Worm (Caenorhabditis elegans) whole organism, L1 larva: ENCODE results near the gene K09C6.9.

Experiments
- C04F5.9 ChIP-seq: sonication (generic microtip); optimal IDR thresholded peaks from 2 replicates; lab custom pipeline; 2016; ENCODE audit warnings: missing genetic modification characterization, missing compliant biosample characterization
- C34B4.2 ChIP-seq: sonication (generic microtip); optimal IDR thresholded peaks from 2 replicates; lab custom pipeline; 2017; ENCODE audit warnings: mild to moderate bottlenecking, missing genetic modification characterization, missing compliant biosample characterization
- Y116A8C.19 ChIP-seq: sonication (generic microtip); optimal IDR thresholded peaks from 2 replicates; lab custom pipeline; 2016; ENCODE audit warnings: missing compliant biosample characterization, missing genetic modification characterization, borderline replicate concordance
- aha-1 ChIP-seq: fragments of 150-350 bp; optimal IDR thresholded peaks from 2 replicates; lab custom pipeline; 2014; ENCODE audit warnings: missing biosample characterization, missing genetic modification characterization
- alr-1 ChIP-seq: fragments of 200-800 bp; sonication (Bioruptor generic); optimal IDR thresholded peaks from 2 replicates; lab custom pipeline; 2018; ENCODE audit warnings: borderline replicate concordance, mild to moderate bottlenecking, missing genetic modification characterization, missing compliant biosample characterization
- ceh-63 ChIP-seq: fragments of 200-800 bp; sonication (Bioruptor generic); optimal IDR thresholded peaks from 2 replicates; lab custom pipeline; 2018; ENCODE audit warnings: mild to moderate bottlenecking, missing genetic modification characterization, missing compliant biosample characterization
- ceh-8 ChIP-seq: fragments of 200-800 bp; sonication (Bioruptor generic); optimal IDR thresholded peaks from 2 replicates; lab custom pipeline; 2018; ENCODE audit warnings: mild to moderate bottlenecking, missing genetic modification characterization, moderate library complexity, missing compliant biosample characterization
- ceh-82 ChIP-seq, 3 experiments: fragments of 150-350 bp in 1 of 3; sonication (generic microtip) in 2 of 3; optimal IDR thresholded peaks; 2 replicates each; lab custom pipeline; 2014 to 2017; ENCODE audit warnings: missing biosample characterization in 3 of 3, missing genetic modification characterization in 3 of 3
- ces-1 ChIP-seq: fragments of 150-350 bp; optimal IDR thresholded peaks from 2 replicates; lab custom pipeline; 2014; ENCODE audit warnings: missing biosample characterization, missing genetic modification reagents, missing genetic modification characterization
- dpl-1 ChIP-seq, 3 experiments: fragments of 150-350 bp in 2 of 3; sonication (generic microtip) in 1 of 3; optimal IDR thresholded peaks; 2 replicates each; lab custom pipeline; 2014 to 2017; ENCODE audit warnings: missing biosample characterization in 3 of 3, missing genetic modification characterization in 3 of 3, missing genetic modification reagents in 3 of 3
- dsc-1 ChIP-seq: sonication (generic microtip); optimal IDR thresholded peaks from 2 replicates; lab custom pipeline; 2016; ENCODE audit warnings: mild to moderate bottlenecking, missing genetic modification characterization, missing compliant biosample characterization
- efl-1 ChIP-seq, 4 experiments: fragments of 150-350 bp; optimal IDR thresholded peaks in 3 of 4; peaks in 1 of 4; 1 replicate in 1 of 4; 2 replicates in 3 of 4; lab custom pipeline; 2014; ENCODE audit warnings: missing biosample characterization in 2 of 4, missing genetic modification characterization in 2 of 4, missing genetic modification reagents in 2 of 4
- ets-5 ChIP-seq: fragments of 200-800 bp; sonication (Bioruptor generic); IDR thresholded peaks from 2 replicates; pipeline ENCODE4 v1.3.6; 2022; ENCODE audit warnings: missing genetic modification characterization, missing compliant biosample characterization
- fkh-10 ChIP-seq: sonication (generic microtip); optimal IDR thresholded peaks from 2 replicates; lab custom pipeline; 2017; ENCODE audit warnings: missing biosample characterization, missing genetic modification reagents, missing genetic modification characterization
- hpl-2 ChIP-seq: fragments of 150-350 bp; optimal IDR thresholded peaks from 2 replicates; lab custom pipeline; 2014; ENCODE audit warnings: missing biosample characterization, missing genetic modification reagents, missing genetic modification characterization
- irx-1 ChIP-seq: sonication (generic microtip); optimal IDR thresholded peaks from 2 replicates; lab custom pipeline; 2016; ENCODE audit warnings: missing genetic modification characterization, missing compliant biosample characterization
- jun-1 ChIP-seq: fragments of 150-350 bp; optimal IDR thresholded peaks from 2 replicates; lab custom pipeline; 2014; ENCODE audit warnings: missing biosample characterization, missing genetic modification reagents, missing genetic modification characterization
- mef-2 ChIP-seq: fragments of 150-350 bp; optimal IDR thresholded peaks from 2 replicates; lab custom pipeline; 2014; ENCODE audit warnings: missing biosample characterization, missing genetic modification characterization
- mep-1 ChIP-seq: fragments of 150-350 bp; optimal IDR thresholded peaks from 2 replicates; lab custom pipeline; 2014; ENCODE audit warnings: missing biosample characterization, missing genetic modification characterization
- nhr-12 ChIP-seq: sonication (generic microtip); optimal IDR thresholded peaks from 2 replicates; lab custom pipeline; 2017; ENCODE audit warnings: missing biosample characterization, missing genetic modification characterization
- nhr-19 ChIP-seq: fragments of 200-800 bp; sonication (Bioruptor generic); conservative IDR thresholded peaks from 2 replicates; pipeline ENCODE4 v1.3.6; 2022; ENCODE audit warnings: missing genetic modification characterization, missing compliant biosample characterization
- nhr-20 ChIP-seq: sonication (generic microtip); optimal IDR thresholded peaks from 2 replicates; lab custom pipeline; 2016; ENCODE audit warnings: mild to moderate bottlenecking, missing genetic modification characterization, missing compliant biosample characterization
- nhr-71 ChIP-seq: sonication (generic microtip); optimal IDR thresholded peaks from 2 replicates; lab custom pipeline; 2016; ENCODE audit warnings: mild to moderate bottlenecking, missing genetic modification characterization, moderate library complexity, missing compliant biosample characterization
- nhr-84 ChIP-seq: sonication (generic microtip); optimal IDR thresholded peaks from 2 replicates; lab custom pipeline; 2017; ENCODE audit warnings: missing biosample characterization, missing genetic modification characterization
- pag-3 ChIP-seq: sonication (generic microtip); optimal IDR thresholded peaks from 2 replicates; lab custom pipeline; 2017; ENCODE audit warnings: missing genetic modification characterization, mild to moderate bottlenecking, missing compliant biosample characterization, antibody characterized with exemption, borderline replicate concordance; ENCODE audit not compliant: insufficient read depth
- pax-3 ChIP-seq: fragments of 200-800 bp; sonication (Bioruptor generic); optimal IDR thresholded peaks from 2 replicates; lab custom pipeline; 2018; ENCODE audit warnings: mild to moderate bottlenecking, missing genetic modification characterization, moderate library complexity, missing compliant biosample characterization
- skn-1 ChIP-seq: fragments of 150-350 bp; optimal IDR thresholded peaks from 2 replicates; lab custom pipeline; 2014; ENCODE audit warnings: missing biosample characterization, missing genetic modification characterization
- snpc-4 ChIP-seq: fragments of 150-350 bp; optimal IDR thresholded peaks from 2 replicates; lab custom pipeline; 2014; ENCODE audit warnings: missing biosample characterization, missing genetic modification characterization
- snu-23 ChIP-seq: sonication (generic microtip); optimal IDR thresholded peaks from 2 replicates; lab custom pipeline; 2016; ENCODE audit warnings: missing genetic modification characterization, missing compliant biosample characterization
- swsn-7 ChIP-seq: sonication (generic microtip); optimal IDR thresholded peaks from 2 replicates; lab custom pipeline; 2016; ENCODE audit warnings: missing genetic modification characterization, missing compliant biosample characterization
- tbx-2 ChIP-seq: sonication (generic microtip); optimal IDR thresholded peaks from 2 replicates; lab custom pipeline; 2016; ENCODE audit warnings: missing genetic modification characterization, missing compliant biosample characterization
- tlp-1 ChIP-seq: fragments of 150-350 bp; optimal IDR thresholded peaks from 2 replicates; lab custom pipeline; 2014; ENCODE audit warnings: missing biosample characterization, missing genetic modification characterization
- unc-30 ChIP-seq: sonication (generic microtip); optimal IDR thresholded peaks from 2 replicates; lab custom pipeline; 2017; ENCODE audit warnings: missing biosample characterization, missing genetic modification characterization
- unc-62 ChIP-seq: fragments of 150-350 bp; optimal IDR thresholded peaks from 2 replicates; lab custom pipeline; 2014; ENCODE audit warnings: missing biosample characterization, missing genetic modification reagents, missing genetic modification characterization
- xbp-1 ChIP-seq: sonication (generic microtip); optimal IDR thresholded peaks from 2 replicates; lab custom pipeline; 2016; ENCODE audit warnings: missing genetic modification characterization, missing compliant biosample characterization
- ztf-4 ChIP-seq: fragments of 150-350 bp; optimal IDR thresholded peaks from 2 replicates; lab custom pipeline; 2014; ENCODE audit warnings: missing biosample characterization, missing genetic modification characterization

The K09C6.9 gene

DNA sequence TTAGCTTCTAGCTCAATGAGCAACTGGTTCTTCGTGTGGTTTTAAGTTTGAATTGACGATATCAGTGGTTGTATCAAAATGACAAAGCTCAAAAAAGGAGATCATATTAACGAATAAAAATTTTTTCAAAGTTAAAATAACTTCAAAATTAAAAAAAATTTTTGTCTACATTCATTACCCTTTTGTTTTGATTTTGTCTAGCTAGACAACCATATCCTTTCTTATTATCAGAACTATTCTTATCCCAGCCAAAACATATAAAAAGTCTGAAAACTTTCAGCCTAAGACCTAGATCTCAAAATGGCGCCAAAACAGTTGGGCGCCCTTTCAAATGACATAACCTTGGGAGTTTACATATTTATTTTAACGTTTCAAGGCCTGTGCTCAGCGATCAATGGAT, 37.7 kb downstream of the K09C6.9 start, which contains the start of gene R13D11.1:
R13D11.1 (plus strand) TSS at position 301 of the 400 bp plus-strand sequence.
- TF ChIP-seq efl-1 (optimal IDR thresholded peaks at IDR 0.05; lab: Kevin White, UChicago) (no peak), efl-1 (GFP tag; optimal IDR thresholded peaks at IDR 0.05 in 1 of 2; lab: Kevin White, UChicago) (no peak), xbp-1 (tag; lab: Kevin White, UChicago) (no peak), nhr-19 (no peak), hpl-2 (GFP tag; lab: Kevin White, UChicago) (no peak), ceh-82 (tag; optimal IDR thresholded peaks at IDR 0.05; lab: Kevin White, UChicago) (no peak), mep-1 (tag; lab: Kevin White, UChicago) (no peak)

DNA sequence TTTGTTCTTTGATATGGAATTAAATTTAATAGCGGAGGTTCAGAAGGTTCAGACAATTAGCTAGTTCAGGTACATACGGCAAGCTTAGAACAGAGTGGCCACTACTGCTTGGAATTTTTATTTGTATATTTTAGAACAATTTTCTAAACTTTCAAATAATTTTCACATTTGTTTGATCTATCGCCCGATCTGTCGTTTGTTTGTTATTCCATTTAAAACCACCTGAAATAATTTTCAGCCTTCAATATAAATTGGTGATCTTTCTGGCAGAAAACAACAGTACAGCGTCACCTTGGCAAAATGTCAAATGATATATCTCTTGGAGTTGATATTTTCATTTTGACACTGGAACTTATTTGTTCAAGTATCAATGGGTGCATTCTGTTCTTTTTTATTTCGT, 40.1 kb downstream of the K09C6.9 start, which contains the start of gene R13D11.3:
R13D11.3 (plus strand) TSS at position 301 of the 400 bp plus-strand sequence.
- TF ChIP-seq ets-5 (GFP tag; lab: Robert Waterston, UW) (no peak), mep-1 (tag; lab: Kevin White, UChicago) (no peak), aha-1 (no peak), jun-1 (tag; lab: Kevin White, UChicago) (no peak), ceh-8 (GFP tag; lab: Kevin White, UChicago) (no peak), xbp-1 (tag; lab: Kevin White, UChicago) (no peak), unc-30 (tag; lab: Kevin White, UChicago) (no peak), mef-2 (tag; lab: Kevin White, UChicago) (no peak), snpc-4 (tag; lab: Kevin White, UChicago) (no peak), tlp-1 (no peak), Y116A8C.19 (no peak)
- TF ChIP-seq, all 84 proteins: peak for 0

DNA sequence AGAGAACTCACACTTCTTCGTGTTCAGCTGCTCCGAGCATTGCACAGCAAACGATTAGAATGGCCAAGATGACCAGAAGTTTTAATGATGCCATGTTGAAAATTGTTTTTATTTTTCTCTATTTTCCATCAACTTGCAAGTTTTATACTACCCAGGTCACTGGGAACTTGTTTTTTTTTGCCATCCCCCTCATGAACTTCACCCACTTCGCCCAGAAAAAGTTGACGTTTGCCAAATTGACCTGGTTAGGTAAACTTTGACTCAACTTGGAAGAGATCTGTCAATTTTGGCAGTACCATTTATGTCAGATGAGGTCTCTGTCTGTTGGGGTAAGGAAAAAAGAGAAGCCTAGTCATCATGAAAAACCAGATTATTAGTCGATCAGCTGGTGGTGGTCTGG, 41.8 kb downstream of the K09C6.9 start, which contains the start of gene R13D11.10:
R13D11.10 (minus strand) TSS at position 101 of the 400 bp plus-strand sequence.
- TF ChIP-seq nhr-71 (tag; lab: Kevin White, UChicago), result no peak
- TF ChIP-seq, all 84 proteins: peak for 0

DNA sequence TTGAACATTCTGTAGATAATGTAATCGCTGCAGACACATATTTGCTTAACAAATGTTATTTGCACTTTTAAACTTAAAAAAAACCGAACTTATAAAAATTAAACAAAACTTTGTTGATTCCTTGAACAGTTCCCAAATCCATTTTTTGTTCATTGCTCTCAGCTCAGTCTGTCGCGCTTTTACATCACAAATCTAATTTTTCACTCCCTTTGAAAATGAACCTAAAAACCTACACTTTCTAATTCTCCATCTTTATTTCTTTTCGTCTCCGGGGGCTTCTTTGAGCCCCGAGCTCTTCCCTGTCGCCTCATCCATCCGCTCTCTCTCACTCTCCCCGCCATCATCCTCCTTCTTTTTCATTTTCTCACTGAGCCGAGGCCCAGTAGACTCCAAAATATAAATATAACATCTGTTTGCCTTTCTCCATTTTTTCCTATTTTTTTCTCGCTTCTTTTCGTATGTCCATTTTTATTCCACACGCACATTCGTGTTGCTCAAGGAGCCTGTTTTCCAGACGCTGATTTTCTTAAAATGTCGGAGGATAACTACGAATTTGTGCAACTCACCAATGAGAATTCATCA, 44.5 kb downstream of the K09C6.9 start, which contains the start of gene R13D11.4:
R13D11.4 (plus strand) TSS at position 532 of the 582 bp plus-strand sequence.
- peak in 1 of 3 experiments; percentile 39 for TF ChIP-seq ceh-82 (tag; optimal IDR thresholded peaks at IDR 0.05; lab: Kevin White, UChicago)
- TF ChIP-seq dsc-1 (tag; lab: Kevin White, UChicago), result peak; percentile 46
- no peak for TF ChIP-seq C04F5.9
- peak; percentile 12 for TF ChIP-seq ces-1 (GFP tag; lab: Kevin White, UChicago)
- TF ChIP-seq ceh-63, result no peak
- peak; percentile 39 for TF ChIP-seq fkh-10 (GFP tag; lab: Kevin White, UChicago)
- TF ChIP-seq dpl-1 (GFP tag; optimal IDR thresholded peaks at IDR 0.05; lab: Kevin White, UChicago), result no peak
- TF ChIP-seq mef-2 (tag; lab: Kevin White, UChicago), result no peak
- peak; percentile 8 for TF ChIP-seq skn-1
- no peak for TF ChIP-seq aha-1
- TF ChIP-seq swsn-7, result peak; percentile 16
- no peak for TF ChIP-seq unc-62
- peak; percentile 32 for TF ChIP-seq nhr-20
- TF ChIP-seq nhr-12 (tag; lab: Kevin White, UChicago), result no peak
- TF ChIP-seq snu-23 (GFP tag; lab: Kevin White, UChicago), result peak; percentile 28
- peak in 1 of 2 experiments; percentile 2 for TF ChIP-seq efl-1 (optimal IDR thresholded peaks at IDR 0.05; lab: Kevin White, UChicago)
- TF ChIP-seq efl-1 (GFP tag; optimal IDR thresholded peaks at IDR 0.05 in 1 of 2; lab: Kevin White, UChicago), result peak in 1 of 2 experiments; percentile 84

DNA sequence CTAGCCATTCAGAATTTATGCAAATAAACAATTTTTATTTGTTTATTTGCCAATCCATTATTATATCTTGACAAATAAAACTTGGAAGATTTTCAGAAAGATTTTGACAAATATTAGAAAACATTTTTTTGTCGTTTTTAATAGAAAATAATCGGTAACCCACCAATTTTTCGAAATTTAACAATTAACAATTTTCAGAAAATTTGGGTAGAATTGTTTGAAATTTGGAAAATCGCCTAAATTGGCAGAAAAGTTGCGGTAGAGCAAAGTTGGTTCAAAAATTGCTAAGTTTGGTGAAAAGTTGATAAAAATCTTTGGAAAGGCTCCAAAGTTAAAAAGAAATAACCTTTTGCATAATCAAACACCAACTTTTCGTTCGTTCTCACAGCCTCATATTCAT, 46.6 kb downstream of the K09C6.9 start:
- no peak for TF ChIP-seq irx-1 (tag; lab: Kevin White, UChicago)
- no peak for TF ChIP-seq pax-3 (tag; lab: Kevin White, UChicago)
- no peak for TF ChIP-seq ztf-4 (tag; lab: Kevin White, UChicago)
- TF ChIP-seq aha-1, result no peak
- TF ChIP-seq nhr-84 (tag; lab: Kevin White, UChicago), result no peak
- no peak for TF ChIP-seq efl-1 (optimal IDR thresholded peaks at IDR 0.05; lab: Kevin White, UChicago)
- no peak for TF ChIP-seq efl-1 (GFP tag; optimal IDR thresholded peaks at IDR 0.05 in 1 of 2; lab: Kevin White, UChicago)
- TF ChIP-seq alr-1, result no peak
- TF ChIP-seq nhr-12 (tag; lab: Kevin White, UChicago), result no peak
- no peak for TF ChIP-seq pag-3 (tag; lab: Kevin White, UChicago)
- TF ChIP-seq tbx-2, result no peak
- TF ChIP-seq C34B4.2 (tag; lab: Kevin White, UChicago), result no peak
- no peak for TF ChIP-seq nhr-19
- TF ChIP-seq ceh-82 (tag; optimal IDR thresholded peaks at IDR 0.05; lab: Kevin White, UChicago), result no peak
